Worm (Caenorhabditis elegans): ENCODE results near the gene phlp-2.

phlp-2 gene

DNA sequence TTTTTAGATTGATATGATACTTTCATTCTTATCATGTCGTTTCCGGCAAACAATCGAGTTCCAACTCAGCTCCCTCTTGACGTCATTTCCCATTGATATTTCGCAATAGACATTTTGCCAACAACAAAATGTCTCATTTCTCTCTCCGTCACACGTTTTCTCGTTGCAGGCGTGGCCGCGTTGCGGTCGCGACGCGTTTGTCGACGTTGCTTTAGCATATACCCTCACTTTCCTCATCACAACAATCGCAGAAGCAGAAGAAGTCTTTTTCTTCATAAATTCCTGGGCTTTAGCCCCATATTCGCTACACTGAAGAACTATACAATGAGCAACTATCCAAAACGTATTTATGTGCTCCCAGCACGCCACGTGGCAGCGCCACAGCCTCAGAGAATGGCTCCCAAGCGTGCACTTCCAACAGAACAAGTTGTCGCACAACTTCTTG lies 15.6 kb upstream of the phlp-2 start, which contains the start of gene xbp-1 (continued):
- no peak for TF ChIP-seq ceh-58 (GFP tag; IDR thresholded peaks at IDR 0.05)
- no peak for TF ChIP-seq lag-1 (GFP tag; IDR thresholded peaks at IDR 0.05)
- TF ChIP-seq nhr-179 (tag; optimal IDR thresholded peaks at IDR 0.05) = no peak
- TF ChIP-seq rpc-1 (optimal IDR thresholded peaks at IDR 0.05) = no peak
- TF ChIP-seq rpc-1 (tag; optimal IDR thresholded peaks at IDR 0.05) = no peak
- peak; percentile 31 for TF ChIP-seq rcor-1 (GFP tag; IDR thresholded peaks at IDR 0.05)
- TF ChIP-seq lir-1 (GFP tag; conservative IDR thresholded peaks at IDR 0.05) = no peak; the same call in 1 of the 2 replicates
- TF ChIP-seq ztf-22 (GFP tag; optimal IDR thresholded peaks at IDR 0.05) = peak; percentile 95
- TF ChIP-seq D2030.7 (GFP tag; IDR thresholded peaks at IDR 0.05) = no peak
- peak; percentile 100 for TF ChIP-seq cebp-1 (GFP tag; IDR thresholded peaks at IDR 0.05)
- peak; percentile 100 for TF ChIP-seq cebp-1 (tag; optimal IDR thresholded peaks at IDR 0.05)
- no peak for TF ChIP-seq efl-1 (GFP tag; optimal IDR thresholded peaks at IDR 0.05)
- TF ChIP-seq ceh-91 (GFP tag; IDR thresholded peaks at IDR 0.05) = no peak
- TF ChIP-seq C17E4.6 (GFP tag; IDR thresholded peaks at IDR 0.05) = no peak
- TF ChIP-seq C06A6.2 (GFP tag; conservative IDR thresholded peaks at IDR 0.05) = peak; percentile 62
- peak; percentile 38; the same call in 1 of the 2 replicates for TF ChIP-seq madf-6 (GFP tag; IDR thresholded peaks at IDR 0.05)
- TF ChIP-seq ceh-100 (GFP tag; IDR thresholded peaks at IDR 0.05) = no peak
- TF ChIP-seq tbx-9 (tag; optimal IDR thresholded peaks at IDR 0.05; ENCODE audit: borderline replicate concordance) = no peak
- peak; percentile 55; the same call in 1 of the 2 replicates for TF ChIP-seq pbrm-1 (GFP tag; IDR thresholded peaks at IDR 0.05)
- TF ChIP-seq F55B11.4 (tag; optimal IDR thresholded peaks at IDR 0.05; ENCODE audit: borderline replicate concordance, insufficient read depth) = no peak
- TF ChIP-seq aptf-2 (GFP tag; conservative IDR thresholded peaks at IDR 0.05) = no peak
- peak; percentile 64 for TF ChIP-seq mcd-1 (GFP tag; IDR thresholded peaks at IDR 0.05)
- peak; percentile 38 for TF ChIP-seq gei-17 (GFP tag; optimal IDR thresholded peaks at IDR 0.05)
- TF ChIP-seq ztf-26 (tag; optimal IDR thresholded peaks at IDR 0.05) = peak; percentile 44
- TF ChIP-seq athp-1 (tag; optimal IDR thresholded peaks at IDR 0.05) = peak; percentile 41
- TF ChIP-seq lin-26 (GFP tag; IDR thresholded peaks at IDR 0.05) = no peak
- TF ChIP-seq T07F8.4 (tag; optimal IDR thresholded peaks at IDR 0.05) = no peak
- TF ChIP-seq attf-5 (GFP tag; optimal IDR thresholded peaks at IDR 0.05) = peak; percentile 98
- no peak for TF ChIP-seq Y79H2A.3 (GFP tag; conservative IDR thresholded peaks at IDR 0.05)
- peak; percentile 77 for TF ChIP-seq chd-7 (tag; optimal IDR thresholded peaks at IDR 0.05)
- peak; percentile 67 for TF ChIP-seq lin-54 (GFP tag; optimal IDR thresholded peaks at IDR 0.05)
- peak; percentile 68; the same call in 1 of the 2 replicates for TF ChIP-seq hmg-1.2 (GFP tag; IDR thresholded peaks at IDR 0.05)
- TF ChIP-seq F10E7.11 (tag; optimal IDR thresholded peaks at IDR 0.05) = no peak
- TF ChIP-seq Y56A3A.18 (GFP tag; IDR thresholded peaks at IDR 0.05) = no peak
- no peak for TF ChIP-seq snpc-1.3 (tag; optimal IDR thresholded peaks at IDR 0.05; ENCODE audit: insufficient read depth)
- no peak for TF ChIP-seq hmg-20 (GFP tag; IDR thresholded peaks at IDR 0.05)
- TF ChIP-seq snpc-4 (GFP tag; optimal IDR thresholded peaks at IDR 0.05) = no peak
- TF ChIP-seq snpc-4 (tag; optimal IDR thresholded peaks at IDR 0.05) = peak; percentile 52 to 71 (median 56)
- no peak for TF ChIP-seq dpl-1 (GFP tag; optimal IDR thresholded peaks at IDR 0.05)
- no peak for TF ChIP-seq xnd-1 (tag; optimal IDR thresholded peaks at IDR 0.05)
- no peak for TF ChIP-seq cebp-2 (GFP tag; IDR thresholded peaks at IDR 0.05)
- TF ChIP-seq attf-6 (GFP tag; IDR thresholded peaks at IDR 0.05) = no peak
- TF ChIP-seq Y95B8A.8 (GFP tag; IDR thresholded peaks at IDR 0.05) = 0 out of 2 replicates have a peak, but pooled peaks have one; percentile 38
- TF ChIP-seq F37B4.10 (GFP tag; IDR thresholded peaks at IDR 0.05) = 0 out of 2 replicates have a peak, but pooled peaks have one; percentile 52
- TF ChIP-seq zfh-2 (GFP tag; conservative IDR thresholded peaks at IDR 0.05) = peak; percentile 85
- no peak for TF ChIP-seq F52B5.7 (tag; optimal IDR thresholded peaks at IDR 0.05)
- no peak for TF ChIP-seq F39B2.1 (GFP tag; IDR thresholded peaks at IDR 0.05)
- no peak for TF ChIP-seq F57C9.4 (tag; optimal IDR thresholded peaks at IDR 0.05)
- TF ChIP-seq ZK185.1 (tag; optimal IDR thresholded peaks at IDR 0.05; ENCODE audit: poor library complexity, severe bottlenecking) = peak; percentile 80
- TF ChIP-seq Y53F4B.3 (GFP tag; IDR thresholded peaks at IDR 0.05) = no peak
